Fruit fly (Drosophila melanogaster): ENCODE results near the gene CG12746.

Gene CG12746

DNA sequence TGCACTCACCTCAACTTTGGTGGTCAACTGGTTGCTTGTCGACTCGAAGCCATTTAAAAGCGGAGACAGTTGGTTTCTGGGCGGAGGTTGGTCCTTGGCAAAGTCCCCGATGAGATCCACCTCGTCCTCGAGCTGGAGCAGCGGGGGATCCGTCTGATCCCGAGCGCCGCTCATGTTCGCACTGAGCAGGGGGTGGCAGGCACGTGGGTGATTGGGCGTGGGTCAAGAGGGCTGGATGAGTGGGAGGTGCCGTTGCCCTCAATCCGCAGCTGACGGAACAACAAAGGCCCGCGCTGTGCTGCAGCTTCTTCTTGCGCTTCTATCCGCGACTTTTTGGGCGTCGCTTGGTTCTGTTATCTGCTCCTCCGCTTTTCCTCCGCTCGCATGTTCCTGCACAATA is 1.7 kb upstream of the CG12746 start:
- TF ChIP-seq CG34406 (GFP tag; optimal IDR thresholded peaks at IDR 0.05) (no peak), svp (GFP tag) (peak; percentile 97)

dm6 chr3R:5563420-5563819 is 1.2 kb upstream of the CG12746 start, which contains the start of gene Pi4KIIalpha:
Gene Pi4KIIalpha, minus strand, starts transcription at chr3R:5563652.
- TF ChIP-seq CG15336 (GFP tag; IDR thresholded peaks at IDR 0.05) (no peak), Sox14 (GFP tag; optimal IDR thresholded peaks at IDR 0.05) (peak; percentile 12)

- no peak for TF ChIP-seq CG7368 (GFP tag; optimal IDR thresholded peaks at IDR 0.05)
- no peak for TF ChIP-seq CG34406 (GFP tag; optimal IDR thresholded peaks at IDR 0.05)
- no peak for TF ChIP-seq Ets21C (GFP tag; optimal IDR thresholded peaks at IDR 0.05)
- no peak for TF ChIP-seq salr (GFP tag; optimal IDR thresholded peaks at IDR 0.05)
- no peak for TF ChIP-seq Hr39 (GFP tag; optimal IDR thresholded peaks at IDR 0.05)
- peak; percentile 42 for TF ChIP-seq CG16779 (tag; optimal IDR thresholded peaks at IDR 0.05)
- no peak for TF ChIP-seq CG6854 (GFP tag; optimal IDR thresholded peaks at IDR 0.05)
- TF ChIP-seq CG31627 (GFP tag; optimal IDR thresholded peaks at IDR 0.05) = peak; percentile 31
- TF ChIP-seq CG6163 (GFP tag; IDR thresholded peaks at IDR 0.05) = peak; percentile 92
- TF ChIP-seq acj6 (GFP tag; optimal IDR thresholded peaks at IDR 0.05) = no peak
- peak; percentile 23 for TF ChIP-seq CG11762 (GFP tag; optimal IDR thresholded peaks at IDR 0.05; ENCODE audit: insufficient read depth)
- no peak for TF ChIP-seq CG3032 (tag; optimal IDR thresholded peaks at IDR 0.05)
- TF ChIP-seq Eip75B (GFP tag; optimal IDR thresholded peaks at IDR 0.05) = no peak
- TF ChIP-seq CG10631 (GFP tag; optimal IDR thresholded peaks at IDR 0.05) = no peak
- TF ChIP-seq fd85E (GFP tag; optimal IDR thresholded peaks at IDR 0.05) = no peak
- TF ChIP-seq Ets96B (tag; optimal IDR thresholded peaks at IDR 0.05) = no peak
- peak; percentile 63 for TF ChIP-seq Eip78C (GFP tag)
- peak; percentile 55 for TF ChIP-seq dac (GFP tag; optimal IDR thresholded peaks at IDR 0.05)
- TF ChIP-seq lz (GFP tag; optimal IDR thresholded peaks at IDR 0.05) = peak; percentile 47
- peak; percentile 89 for TF ChIP-seq CG15336 (GFP tag; IDR thresholded peaks at IDR 0.05)
- no peak for TF ChIP-seq CG32006 (GFP tag; optimal IDR thresholded peaks at IDR 0.05)
- peak; percentile 90 for TF ChIP-seq Hr4 (GFP tag; optimal IDR thresholded peaks at IDR 0.05)
- TF ChIP-seq vri (GFP tag; optimal IDR thresholded peaks at IDR 0.05) = peak; percentile 87
- peak; percentile 82 for TF ChIP-seq CG11294 (GFP tag; IDR thresholded peaks at IDR 0.05)
- TF ChIP-seq svp (GFP tag) = peak; percentile 80
- no peak for TF ChIP-seq Blimp-1 (GFP tag; optimal IDR thresholded peaks at IDR 0.05)
- TF ChIP-seq dsx (GFP tag; optimal IDR thresholded peaks at IDR 0.05; ENCODE audit: poor library complexity, severe bottlenecking) = no peak
- no peak for TF ChIP-seq topi (GFP tag; optimal IDR thresholded peaks at IDR 0.05)
- no peak for TF ChIP-seq CG8319 (GFP tag; optimal IDR thresholded peaks at IDR 0.05)
- TF ChIP-seq Lpt (GFP tag; optimal IDR thresholded peaks at IDR 0.05) = peak; percentile 61
- peak; percentile 78 for TF ChIP-seq Gug (GFP tag; IDR thresholded peaks at IDR 0.05)
- TF ChIP-seq fd59A (GFP tag; optimal IDR thresholded peaks at IDR 0.05) = no peak
- no peak for TF ChIP-seq CG9139 (GFP tag; optimal IDR thresholded peaks at IDR 0.05)
- peak; percentile 93 for TF ChIP-seq eg (GFP tag; IDR thresholded peaks at IDR 0.05)
- peak; percentile 65 for TF ChIP-seq esn (GFP tag; optimal IDR thresholded peaks at IDR 0.05)
- TF ChIP-seq Met (GFP tag; optimal IDR thresholded peaks at IDR 0.05) = no peak
- TF ChIP-seq Sox14 (GFP tag; optimal IDR thresholded peaks at IDR 0.05) = peak; percentile 56
- no peak for TF ChIP-seq Eip93F (GFP tag; optimal IDR thresholded peaks at IDR 0.05)
- no peak for TF ChIP-seq CG8632 (GFP tag; optimal IDR thresholded peaks at IDR 0.05)
- peak; percentile 87 for TF ChIP-seq CG8119 (GFP tag; IDR thresholded peaks at IDR 0.05)
Measured at dm6 chr3R:5565623-5566022, 958 bp downstream of the CG12746 start.

Data from whole organism, prepupa.